Fruit fly (Drosophila melanogaster) whole organism, larva: Measurements from ENCODE around the gene temp.

Source experiments
- noc ChIP-seq: fragments of 200-800 bp; sonication (Bioruptor generic); optimal IDR thresholded peaks from 3 replicates; lab custom pipeline; 2019; ENCODE audit warnings: missing biosample characterization, mild to moderate bottlenecking, missing genetic modification characterization, moderate library complexity

Gene temp

DNA sequence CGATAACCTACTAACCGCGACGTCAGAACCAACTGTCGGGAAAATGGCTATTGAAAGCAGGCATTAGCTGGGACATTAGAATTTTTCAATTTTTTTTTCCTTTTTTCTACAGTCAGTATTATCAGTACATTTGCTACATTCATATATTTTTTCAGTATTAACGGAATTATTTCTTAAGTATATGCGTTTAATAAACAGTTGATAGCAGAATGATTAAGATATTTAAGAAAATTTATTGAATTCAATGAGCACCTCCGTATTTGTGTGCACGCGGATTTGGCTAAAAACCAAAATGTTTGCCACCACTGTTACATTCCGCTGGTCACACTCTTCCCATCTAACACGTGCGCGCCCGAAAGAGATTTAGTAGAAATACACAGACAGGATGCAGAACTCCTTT lies at the start of gene temp, which contains the start of gene CG3071:
temp (minus strand) TSS at position 5 of the 400 bp plus-strand sequence.
CG3071 (plus strand) TSS at position 327 of the 400 bp plus-strand sequence.
- TF ChIP-seq noc (tag; lab: Kevin White, UChicago) = peak; percentile 75

- TF ChIP-seq noc (tag; lab: Kevin White, UChicago) = no peak
These were observed 46.2 kb upstream of the temp start for dm6 chrX:2308403-2308965.

- TF ChIP-seq noc (tag; lab: Kevin White, UChicago) = no peak
These were observed 45.2 kb upstream of the temp start for dm6 chrX:2307564-2307963.

DNA sequence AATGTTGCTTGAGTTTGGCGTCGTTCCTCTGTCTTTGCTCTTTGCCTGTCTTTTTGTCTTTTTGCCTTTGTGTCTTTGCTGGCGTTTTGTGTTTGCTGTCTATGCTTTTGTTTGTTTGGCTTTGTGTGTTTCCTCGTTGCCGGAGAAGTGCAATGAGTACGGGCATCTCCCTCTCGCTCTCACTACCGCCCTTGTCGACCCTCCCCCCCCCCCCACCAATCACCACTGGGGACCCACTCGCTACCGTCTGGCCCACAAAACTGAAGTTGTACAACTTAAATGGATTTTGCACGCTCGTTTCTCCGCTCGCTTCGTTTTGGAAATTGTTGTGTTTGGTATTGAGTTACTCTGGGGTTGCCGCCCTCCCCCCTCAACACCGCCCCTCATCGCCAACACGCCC lies 44.4 kb upstream of the temp start:
- no peak for TF ChIP-seq noc (tag; lab: Kevin White, UChicago)

dm6 chrX:2306307-2306706 lies 44.0 kb upstream of the temp start:
- peak; percentile 36 for TF ChIP-seq noc (tag; lab: Kevin White, UChicago)

- TF ChIP-seq noc (tag; lab: Kevin White, UChicago) = peak; percentile 46
These were observed 43.6 kb upstream of the temp start for dm6 chrX:2305842-2306300.

- no peak for TF ChIP-seq noc (tag; lab: Kevin White, UChicago)
These were observed 43.0 kb upstream of the temp start for dm6 chrX:2305281-2305680.

DNA sequence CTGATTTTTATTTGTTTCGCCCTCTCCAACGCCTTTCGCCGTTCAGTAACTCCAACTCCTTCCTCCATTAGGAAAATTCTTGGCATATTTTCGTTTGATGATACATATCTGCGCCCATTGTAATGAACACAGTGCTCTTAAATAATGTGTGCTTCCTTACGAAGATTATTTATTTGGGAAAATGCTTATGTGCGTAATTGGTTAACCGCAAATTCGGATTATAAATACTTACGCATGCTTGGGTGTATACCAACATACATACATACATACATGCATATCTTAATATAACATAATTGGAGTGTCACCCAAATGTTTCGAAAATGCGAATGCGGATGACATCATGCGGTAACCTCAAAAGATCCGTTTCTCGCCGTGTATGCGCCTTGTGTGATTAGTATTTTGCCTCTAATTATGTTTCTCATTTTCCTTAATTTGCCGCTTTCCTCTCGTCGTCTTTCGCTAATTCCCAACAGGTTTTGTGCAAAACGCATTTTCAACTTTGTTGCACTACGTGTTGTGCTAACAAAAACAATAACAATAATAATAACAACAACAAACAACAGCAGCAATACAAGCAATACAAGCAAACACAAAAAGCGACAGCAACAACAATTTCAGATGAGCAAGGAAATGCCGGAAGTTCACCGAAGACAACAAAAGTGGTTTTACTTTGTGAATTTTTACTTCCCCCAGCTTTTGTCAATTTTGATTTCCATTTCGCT lies 42.4 kb upstream of the temp start:
- no peak for TF ChIP-seq noc (tag; lab: Kevin White, UChicago)

- TF ChIP-seq noc (tag; lab: Kevin White, UChicago) = peak; percentile 95
These were observed 41.6 kb upstream of the temp start for dm6 chrX:2303771-2304513.

DNA sequence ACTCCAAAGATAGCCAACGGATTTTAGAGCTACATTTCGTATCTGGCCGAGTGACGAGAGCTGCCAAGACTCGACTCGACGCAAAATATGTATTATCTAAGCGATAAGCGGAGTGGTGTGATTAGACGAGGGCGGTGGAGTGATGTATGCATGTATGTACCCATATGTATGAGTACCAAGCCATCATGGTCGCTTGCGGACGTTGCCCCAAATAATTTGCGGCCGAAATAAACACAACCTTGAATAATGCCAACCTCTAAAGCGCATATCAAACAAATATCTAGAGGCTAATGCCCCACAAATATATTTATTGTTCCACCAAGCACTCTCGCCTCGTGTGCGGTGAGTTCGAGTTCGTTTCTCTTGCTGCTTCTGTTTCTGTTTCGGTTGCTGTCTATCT lies 40.6 kb upstream of the temp start:
- no peak for TF ChIP-seq noc (tag; lab: Kevin White, UChicago)

DNA sequence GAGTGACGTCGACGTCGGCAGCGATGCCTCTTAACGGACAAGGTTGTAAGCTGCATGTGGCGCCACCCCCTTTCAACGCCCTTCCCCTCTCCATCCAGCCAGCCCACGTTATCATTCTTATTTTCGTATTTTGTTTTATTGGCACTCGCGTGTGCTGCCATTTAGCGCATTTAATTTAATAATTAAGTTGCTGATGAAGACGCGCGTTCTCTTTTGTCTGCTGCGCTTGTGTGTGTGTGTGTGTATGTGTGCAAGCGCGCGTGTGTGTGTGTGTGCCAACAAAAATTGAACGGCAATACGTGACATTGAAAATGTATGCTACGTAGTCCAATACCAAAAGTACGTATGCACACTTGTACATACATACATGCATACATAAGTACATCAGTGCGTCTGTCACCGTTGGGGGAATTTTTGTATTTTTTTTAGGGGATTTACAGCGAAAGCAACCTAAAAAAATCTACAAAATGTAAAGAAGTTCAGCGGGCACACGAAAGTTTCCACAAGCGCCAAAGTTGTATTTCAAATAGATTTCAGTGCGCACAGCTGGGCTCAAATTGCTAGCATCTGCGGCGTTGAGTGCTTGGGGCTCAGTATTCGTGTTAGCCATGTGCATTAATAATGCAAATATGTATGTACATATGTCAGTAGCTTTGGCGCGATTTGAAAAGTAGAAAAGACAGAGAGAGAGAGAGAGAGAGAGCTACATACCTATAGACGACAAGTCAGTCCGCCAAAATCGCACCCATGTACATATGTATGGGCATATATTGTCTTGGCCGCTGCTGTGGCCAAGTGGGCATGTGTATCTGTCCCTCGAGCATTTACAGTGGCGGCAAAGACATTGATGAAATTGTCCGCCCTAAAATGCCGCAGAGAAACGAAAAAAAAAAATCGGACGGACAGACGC lies 39.6 kb upstream of the temp start:
- TF ChIP-seq noc (tag; lab: Kevin White, UChicago) = peak; percentile 41

DNA sequence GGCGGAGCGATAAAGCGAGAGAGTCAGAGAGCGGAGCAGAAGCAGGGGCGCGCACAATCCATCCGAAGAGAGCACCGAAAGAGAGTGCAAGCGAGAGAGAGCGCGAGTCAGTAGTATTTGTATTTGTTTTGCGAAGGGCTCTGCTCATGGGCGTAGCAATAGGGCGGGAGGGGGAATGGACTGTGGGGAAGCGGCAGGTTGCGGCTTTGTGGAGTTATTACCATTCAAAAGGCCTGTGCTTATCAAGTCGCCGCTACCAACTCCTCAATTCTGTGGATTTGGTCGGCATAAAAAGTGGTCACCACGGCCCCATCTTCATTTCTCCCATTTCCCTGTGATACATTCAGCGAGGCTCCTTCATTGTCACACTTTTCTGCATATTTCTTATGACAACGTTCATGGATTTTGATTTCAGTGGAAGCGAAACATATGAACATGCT lies 38.8 kb upstream of the temp start:
- TF ChIP-seq noc (tag; lab: Kevin White, UChicago) = peak; percentile 81

DNA sequence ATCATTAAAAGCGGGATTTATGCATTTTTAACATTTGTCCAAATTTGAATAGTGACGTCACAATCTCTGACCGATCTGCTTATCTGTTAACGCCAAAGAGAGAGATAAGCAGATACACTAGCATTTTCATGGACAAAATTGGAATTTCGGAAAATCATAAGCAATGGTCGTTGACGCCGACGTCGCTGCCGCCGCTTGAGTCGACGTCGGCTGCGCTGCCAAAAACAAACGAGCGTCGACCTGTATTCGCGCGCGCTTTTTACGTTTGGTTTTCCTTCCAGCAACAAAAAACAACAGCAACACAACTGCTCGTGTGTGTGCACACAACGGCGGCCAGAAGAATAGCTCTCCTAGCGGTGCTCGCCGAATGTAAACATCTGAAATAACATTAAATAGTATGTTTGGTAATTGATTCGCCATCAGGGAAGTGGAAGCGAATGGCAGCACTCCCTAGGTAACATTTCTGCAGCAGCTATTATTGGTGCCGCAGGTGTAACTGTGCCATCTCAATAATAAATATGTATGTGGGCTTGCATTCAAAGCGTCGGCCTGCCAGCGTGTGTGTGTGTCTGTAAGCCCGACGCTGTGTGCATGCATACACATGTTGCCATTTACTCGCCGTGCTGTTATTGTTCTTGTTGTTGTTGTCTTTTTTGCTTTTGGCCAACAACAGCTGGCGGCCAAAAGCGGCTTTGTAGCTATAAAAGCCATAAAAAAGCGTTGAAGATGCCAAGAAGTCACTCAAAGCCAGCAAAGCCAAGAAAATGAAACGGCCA lies 38.2 kb upstream of the temp start:
- TF ChIP-seq noc (tag; lab: Kevin White, UChicago) = peak; percentile 89

dm6 chrX:2298708-2299370 lies 36.5 kb upstream of the temp start:
- no peak for TF ChIP-seq noc (tag; lab: Kevin White, UChicago)
